Fruit fly (Drosophila melanogaster): ENCODE data around the gene CG5043.

CG5043 gene

DNA sequence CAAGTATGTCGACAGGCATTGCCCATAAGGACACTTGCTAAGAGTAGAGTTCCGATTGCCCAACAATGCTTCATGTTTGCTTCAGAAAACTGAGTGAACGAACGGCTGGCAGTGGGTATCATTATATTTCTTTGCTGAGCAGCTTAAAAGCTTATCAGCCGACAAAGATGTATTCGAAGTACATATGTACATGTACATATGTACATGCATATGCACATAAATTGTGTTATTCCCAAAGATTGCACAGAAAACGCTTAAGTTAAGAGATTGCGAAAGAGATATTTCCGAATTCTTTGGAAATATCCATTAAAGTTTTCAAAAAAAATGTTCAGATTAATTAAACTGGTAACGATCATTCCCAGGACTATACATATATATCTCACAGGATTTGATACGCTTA, 22.2 kb downstream of the CG5043 start, which contains the start of gene SPH93:
Gene SPH93, minus strand, starts transcription at position 101 of the 400 bp plus-strand sequence.
- TF ChIP-seq CG17801 (GFP tag; optimal IDR thresholded peaks at IDR 0.05; ENCODE audit: partially characterized antibody) = no peak

dm6 chr2L:17457944-17458343, 24.3 kb downstream of the CG5043 start, which contains the start of gene CG18563:
TSS of gene CG18563 (minus strand) at chr2L:17458044.
- TF ChIP-seq CG17801 (GFP tag; optimal IDR thresholded peaks at IDR 0.05; ENCODE audit: partially characterized antibody) = no peak

DNA sequence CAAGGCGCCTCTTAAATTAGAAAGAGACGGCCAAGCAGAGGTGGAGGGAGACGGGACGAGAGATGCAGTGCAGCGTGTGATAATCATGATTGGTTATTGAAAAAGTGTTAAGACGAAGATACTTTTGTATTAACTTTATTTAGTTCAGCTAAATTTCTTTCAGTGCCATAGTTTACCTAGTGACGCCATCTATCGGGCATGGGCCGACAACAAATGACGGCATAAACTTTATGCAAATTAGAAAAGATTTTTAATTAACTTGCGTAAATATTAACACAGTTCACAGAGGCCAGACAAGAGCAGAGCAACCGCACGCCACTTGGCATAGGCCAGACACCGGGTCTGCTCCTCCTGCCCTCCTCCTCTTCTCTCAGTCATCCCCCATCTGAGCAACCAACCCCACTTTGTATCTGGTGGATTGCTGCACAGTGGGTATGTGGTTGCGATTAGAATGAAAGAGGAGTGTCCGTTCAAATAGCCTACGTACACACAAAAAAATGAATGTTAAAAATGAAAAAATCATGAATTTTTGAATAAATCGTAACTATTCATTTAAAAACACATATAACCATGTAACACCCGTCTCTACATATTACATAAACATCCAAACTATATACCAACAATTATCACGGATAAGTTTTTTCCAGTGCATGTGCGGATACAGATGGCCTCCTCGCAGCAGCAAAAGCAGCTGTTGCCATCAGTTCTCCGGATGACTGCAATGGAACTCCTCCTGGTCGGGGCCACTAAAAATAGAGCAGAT, 32.4 kb downstream of the CG5043 start:
- no peak for TF ChIP-seq CG17801 (GFP tag; optimal IDR thresholded peaks at IDR 0.05; ENCODE audit: partially characterized antibody)

DNA sequence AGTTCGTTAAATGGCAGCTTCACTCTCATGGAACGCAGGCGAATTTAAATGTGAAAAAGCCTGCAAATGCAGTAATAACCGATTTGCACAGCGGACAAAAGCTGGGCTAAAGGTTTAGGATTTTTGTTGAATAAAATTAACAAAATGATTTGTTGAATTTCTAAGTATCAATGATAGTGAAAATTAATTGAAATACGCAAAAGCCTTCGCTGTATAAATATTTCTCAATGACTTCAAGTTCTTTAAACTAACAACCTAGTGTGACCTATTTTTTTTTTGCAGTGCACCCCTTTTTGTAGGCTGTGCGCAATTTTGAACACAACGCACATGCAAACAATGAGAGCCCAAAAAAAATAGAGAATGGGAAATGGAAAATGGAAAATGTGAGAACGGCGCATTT, 33.3 kb downstream of the CG5043 start:
- no peak for TF ChIP-seq CG17801 (GFP tag; optimal IDR thresholded peaks at IDR 0.05; ENCODE audit: partially characterized antibody)

- no peak for TF ChIP-seq CG17801 (GFP tag; optimal IDR thresholded peaks at IDR 0.05; ENCODE audit: partially characterized antibody)
Measured at dm6 chr2L:17470630-17471029, 37.0 kb downstream of the CG5043 start.

DNA sequence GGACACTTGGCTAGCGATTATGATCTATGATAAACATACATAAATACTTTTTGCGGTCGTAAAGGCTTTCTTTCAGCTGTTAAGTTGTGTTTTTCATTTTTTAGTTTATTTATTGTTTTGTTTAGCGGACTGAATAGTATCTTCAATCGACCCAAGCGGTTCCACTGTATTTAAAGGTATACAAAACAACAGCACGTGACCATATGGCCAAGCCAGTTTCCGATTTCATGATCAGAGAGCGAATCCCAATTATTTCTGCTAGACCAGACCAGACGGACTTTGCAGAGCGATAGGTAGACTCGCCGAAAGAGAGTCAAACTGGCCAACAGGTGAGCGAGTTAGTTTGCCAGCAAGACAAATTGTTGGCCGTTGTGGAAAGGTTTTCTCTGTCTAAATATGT, 37.9 kb downstream of the CG5043 start, which contains the start of gene Sgt:
Gene Sgt, plus strand, starts transcription at position 80 of the 400 bp plus-strand sequence.
- no peak for TF ChIP-seq CG17801 (GFP tag; optimal IDR thresholded peaks at IDR 0.05; ENCODE audit: partially characterized antibody)

DNA sequence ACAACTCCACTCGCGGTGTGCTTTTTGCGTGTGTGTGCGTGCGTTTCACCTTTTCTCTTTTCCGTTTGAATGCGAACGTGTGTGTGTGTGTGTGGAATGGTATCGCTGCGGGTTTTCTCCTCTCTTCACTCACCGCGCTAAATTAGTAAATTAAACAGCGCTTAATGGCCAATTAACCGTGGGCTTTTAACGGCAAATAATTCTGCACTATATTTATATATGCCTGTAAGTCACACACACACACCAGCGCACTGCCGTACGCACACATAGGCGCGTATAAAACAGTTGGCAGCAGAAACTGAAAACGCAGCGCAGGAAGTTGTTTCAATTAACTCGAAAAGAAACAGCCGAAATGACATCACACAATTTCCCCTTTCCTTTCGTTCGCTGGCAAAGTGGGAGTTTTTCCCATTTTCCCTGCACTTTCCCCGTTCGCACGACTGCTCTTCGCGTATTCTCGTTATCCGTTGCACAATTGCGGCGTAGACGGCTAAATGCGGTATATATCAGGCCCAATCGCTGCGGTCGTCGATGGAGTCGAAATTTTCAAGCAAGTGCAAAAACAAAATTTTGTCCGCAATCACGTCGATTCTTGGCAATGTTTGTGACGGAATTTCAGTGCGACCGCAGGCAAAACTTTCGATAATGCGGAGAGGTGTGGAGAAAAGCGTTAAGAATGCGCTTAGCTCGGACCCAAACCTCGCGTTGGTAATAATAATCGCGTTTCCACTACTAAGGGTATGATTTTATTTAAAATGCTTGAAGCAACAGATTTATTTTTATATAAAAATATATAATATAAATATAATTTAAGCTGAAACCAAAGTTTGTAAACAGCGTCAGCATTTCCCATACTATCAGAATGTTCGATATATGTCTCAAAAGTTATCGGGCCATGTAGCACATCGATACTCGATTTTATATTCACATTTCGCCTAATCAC, 39.2 kb downstream of the CG5043 start, which contains the start of gene BicD:
Gene BicD, minus strand, starts transcription at position 634 of the 943 bp plus-strand sequence.
- no peak for TF ChIP-seq CG17801 (GFP tag; optimal IDR thresholded peaks at IDR 0.05; ENCODE audit: partially characterized antibody)

DNA sequence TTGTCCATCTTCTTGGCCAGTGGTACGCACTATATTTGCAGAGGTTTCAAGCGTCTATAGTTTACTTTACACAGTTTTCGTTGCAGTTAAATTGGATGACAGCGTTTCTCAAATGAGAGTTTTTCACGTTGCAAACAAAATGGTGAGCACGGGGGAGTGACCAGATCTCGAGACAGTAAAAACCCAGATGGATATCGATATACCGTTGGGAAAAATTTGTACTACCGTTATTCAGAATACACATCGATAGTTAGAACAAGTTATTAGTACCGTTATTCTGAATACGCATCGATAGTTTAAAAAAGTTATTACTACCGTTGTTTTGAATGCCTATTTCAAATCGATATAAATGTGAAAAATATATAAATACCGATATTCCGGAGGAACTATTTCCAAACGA, 44.0 kb downstream of the CG5043 start, which contains the start of gene cass:
Gene cass, minus strand, starts transcription at position 179 of the 400 bp plus-strand sequence.
- TF ChIP-seq CG17801 (GFP tag; optimal IDR thresholded peaks at IDR 0.05; ENCODE audit: partially characterized antibody) = peak; percentile 15

DNA sequence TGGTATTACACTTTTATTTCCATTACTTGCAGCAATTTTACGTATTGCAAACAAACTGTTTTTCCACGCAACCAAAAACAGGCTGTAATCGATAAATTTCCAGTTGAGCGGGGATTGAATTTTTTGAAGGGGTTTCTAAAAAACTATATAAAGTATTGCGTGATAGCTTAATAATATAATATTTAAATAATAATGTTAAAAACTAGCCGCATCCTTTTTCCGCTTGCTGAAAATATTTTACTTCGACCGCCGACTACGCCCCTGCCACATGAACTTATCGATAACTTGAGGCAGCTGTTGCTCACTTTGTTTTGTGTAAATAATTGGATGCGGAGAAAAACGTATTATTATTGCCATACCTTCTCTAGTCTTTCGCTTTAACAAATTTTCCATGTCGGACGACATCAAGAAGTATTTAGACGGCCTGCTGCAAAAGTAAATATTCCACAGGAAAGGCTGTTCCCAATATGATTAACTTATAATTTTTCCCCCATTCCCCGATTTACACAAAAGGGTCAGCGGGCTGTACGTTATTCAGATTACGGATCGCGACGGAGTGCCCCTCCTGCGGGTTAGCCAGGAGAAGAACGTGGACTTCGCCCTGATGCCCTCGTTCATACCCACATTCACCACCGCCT, 47.4 kb downstream of the CG5043 start, which contains the start of the genes fws and Lamtor3:
Gene fws, minus strand, starts transcription at position 87 of the 638 bp plus-strand sequence.
Gene Lamtor3, plus strand, starts transcription at position 289 of the 638 bp plus-strand sequence.
- peak; percentile 96 for TF ChIP-seq CG17801 (GFP tag; optimal IDR thresholded peaks at IDR 0.05; ENCODE audit: partially characterized antibody)

DNA sequence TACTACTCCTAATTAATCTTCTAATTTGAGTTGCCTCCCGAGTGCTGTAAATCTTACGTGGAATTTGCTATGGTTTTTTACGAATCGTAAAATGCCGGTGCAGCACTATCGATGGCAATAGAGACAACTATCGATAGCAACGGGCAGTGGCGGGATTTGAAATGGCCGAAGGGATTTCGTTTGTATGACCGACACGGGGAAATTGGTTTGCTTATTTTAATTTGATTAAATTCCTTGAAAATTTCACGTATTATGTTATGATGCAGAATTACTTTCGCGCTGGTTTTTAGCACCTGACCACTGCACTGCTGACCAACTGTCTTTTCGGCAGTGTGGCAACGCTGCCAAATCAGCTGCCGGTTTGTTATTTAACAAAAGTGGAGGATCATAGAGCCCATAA, 50.5 kb downstream of the CG5043 start, which contains the start of the genes GCS2beta and CG5131:
Gene GCS2beta, minus strand, starts transcription at position 134 of the 400 bp plus-strand sequence.
Gene CG5131, plus strand, starts transcription at position 328 of the 400 bp plus-strand sequence.
- TF ChIP-seq CG17801 (GFP tag; optimal IDR thresholded peaks at IDR 0.05; ENCODE audit: partially characterized antibody) = peak; percentile 84
